Worm (Caenorhabditis elegans) whole organism, young adult: ENCODE results near the gene nstp-7.

ENCODE experiments used
- B0019.2 ChIP-seq: fragments of 200-800 bp; sonication (Bioruptor generic); conservative IDR thresholded peaks from 2 replicates; pipeline ENCODE4 v1.3.6; 2022; ENCODE audit warnings: missing genetic modification reagents, missing genetic modification characterization, missing compliant biosample characterization
- B0035.1 ChIP-seq: sonication (generic microtip); optimal IDR thresholded peaks from 2 replicates; lab custom pipeline; 2016; ENCODE audit warnings: missing genetic modification characterization, mild to moderate bottlenecking, missing compliant biosample characterization, missing genotype, missing genetic modification reagents
- C06A6.2 ChIP-seq: fragments of 200-800 bp; sonication (Bioruptor generic); conservative IDR thresholded peaks from 2 replicates; pipeline ENCODE4 v1.3.6; 2022; ENCODE audit warnings: missing genetic modification characterization, missing compliant biosample characterization
- F37B4.10 ChIP-seq: fragments of 200-800 bp; sonication (Bioruptor generic); IDR thresholded peaks from 2 replicates; pipeline ENCODE4 v1.3.6; 2022; ENCODE audit warnings: missing genetic modification characterization, missing compliant biosample characterization
- Y53G8AR.9 ChIP-seq: fragments of 200-800 bp; sonication (Bioruptor generic); conservative IDR thresholded peaks from 2 replicates; pipeline ENCODE4 v1.3.6; 2022; ENCODE audit warnings: missing genetic modification reagents, missing genetic modification characterization, missing compliant biosample characterization
- Y79H2A.3 ChIP-seq: fragments of 200-800 bp; sonication (Bioruptor generic); conservative IDR thresholded peaks from 2 replicates; pipeline ENCODE4 v1.3.6; 2022; ENCODE audit warnings: missing genetic modification reagents, missing genetic modification characterization, missing compliant biosample characterization
- atf-7 ChIP-seq: sonication (generic microtip); optimal IDR thresholded peaks from 2 replicates; lab custom pipeline; 2017; ENCODE audit warnings: mild to moderate bottlenecking, missing genetic modification characterization, missing compliant biosample characterization
- athp-1 ChIP-seq: sonication (generic microtip); optimal IDR thresholded peaks from 2 replicates; lab custom pipeline; 2017; ENCODE audit warnings: mild to moderate bottlenecking, missing genetic modification characterization, missing compliant biosample characterization
- bed-1 ChIP-seq: fragments of 200-800 bp; sonication (Bioruptor generic); IDR thresholded peaks from 2 replicates; pipeline ENCODE4 v1.3.6; 2022; ENCODE audit warnings: missing genetic modification reagents, missing genetic modification characterization, missing compliant biosample characterization
- ccch-3 ChIP-seq: fragments of 200-800 bp; sonication (Bioruptor generic); optimal IDR thresholded peaks from 2 replicates; lab custom pipeline; 2018; ENCODE audit warnings: mild to moderate bottlenecking, missing genetic modification characterization, missing compliant biosample characterization
- cebp-1 ChIP-seq, 2 experiments: fragments of 200-800 bp in 1 of 2; sonication (Bioruptor generic) in 1 of 2; sonication (generic microtip) in 1 of 2; IDR thresholded peaks in 1 of 2; optimal IDR thresholded peaks in 1 of 2; 2 replicates each; pipeline versions ENCODE4 v1.3.6 to Lab custom; 2017 to 2022; ENCODE audit warnings: missing compliant biosample characterization in 2 of 2, missing genetic modification characterization in 2 of 2, mild to moderate bottlenecking in 1 of 2, missing genetic modification reagents in 1 of 2, moderate library complexity in 1 of 2
- ceh-58 ChIP-seq: fragments of 200-800 bp; sonication (Bioruptor generic); IDR thresholded peaks from 2 replicates; pipeline ENCODE4 v1.3.6; 2022; ENCODE audit warnings: missing genetic modification characterization, missing compliant biosample characterization
- chd-7 ChIP-seq: sonication (generic microtip); optimal IDR thresholded peaks from 2 replicates; lab custom pipeline; 2016; ENCODE audit warnings: mild to moderate bottlenecking, missing genetic modification characterization, moderate library complexity, missing compliant biosample characterization
- die-1 ChIP-seq: sonication (generic microtip); optimal IDR thresholded peaks from 2 replicates; lab custom pipeline; 2016; ENCODE audit warnings: missing genotype, mild to moderate bottlenecking, missing genetic modification characterization, missing compliant biosample characterization
- dox-1 ChIP-seq: fragments of 200-800 bp; sonication (Bioruptor generic); IDR thresholded peaks from 2 replicates; pipeline ENCODE4 v1.3.6; 2022; ENCODE audit warnings: missing genetic modification reagents, missing genetic modification characterization, missing compliant biosample characterization
- egrh-3 ChIP-seq: fragments of 200-800 bp; sonication (Bioruptor generic); IDR thresholded peaks from 2 replicates; pipeline ENCODE4 v1.3.6; 2022; ENCODE audit warnings: missing genetic modification reagents, missing genetic modification characterization, missing compliant biosample characterization
- fkh-3 ChIP-seq: sonication (generic microtip); optimal IDR thresholded peaks from 2 replicates; lab custom pipeline; 2016; ENCODE audit warnings: mild to moderate bottlenecking, missing genetic modification characterization, missing compliant biosample characterization
- hmg-1.2 ChIP-seq: fragments of 200-800 bp; sonication (Bioruptor generic); IDR thresholded peaks from 2 replicates; pipeline ENCODE4 v1.3.6; 2022; ENCODE audit warnings: missing genetic modification reagents, missing genetic modification characterization, missing compliant biosample characterization
- lsl-1 ChIP-seq: fragments of 200-800 bp; sonication (Bioruptor generic); optimal IDR thresholded peaks from 2 replicates; lab custom pipeline; 2018; ENCODE audit warnings: mild to moderate bottlenecking, missing genetic modification characterization, moderate library complexity, missing compliant biosample characterization
- madf-8 ChIP-seq: fragments of 200-800 bp; sonication (Bioruptor generic); conservative IDR thresholded peaks from 2 replicates; pipeline ENCODE4 v1.3.6; 2022; ENCODE audit warnings: missing genetic modification reagents, missing genetic modification characterization, missing compliant biosample characterization
- mcd-1 ChIP-seq: fragments of 200-800 bp; sonication (Bioruptor generic); IDR thresholded peaks from 2 replicates; pipeline ENCODE4 v1.3.6; 2022; ENCODE audit warnings: missing genetic modification reagents, missing genetic modification characterization, missing compliant biosample characterization
- mxl-1 ChIP-seq: sonication (generic microtip); optimal IDR thresholded peaks from 2 replicates; lab custom pipeline; 2016; ENCODE audit warnings: missing genetic modification characterization, missing compliant biosample characterization
- rcor-1 ChIP-seq: fragments of 200-800 bp; sonication (Bioruptor generic); IDR thresholded peaks from 2 replicates; pipeline ENCODE4 v1.3.6; 2022; ENCODE audit warnings: missing genetic modification reagents, missing genetic modification characterization, missing compliant biosample characterization
- repo-1 ChIP-seq: sonication (generic microtip); optimal IDR thresholded peaks from 2 replicates; lab custom pipeline; 2017; ENCODE audit warnings: mild to moderate bottlenecking, missing genetic modification characterization, missing compliant biosample characterization
- snpc-1.3 ChIP-seq: sonication (generic microtip); optimal IDR thresholded peaks from 2 replicates; lab custom pipeline; 2017; ENCODE audit warnings: missing genetic modification characterization, mild to moderate bottlenecking, missing compliant biosample characterization, antibody characterized with exemption, moderate library complexity, missing genotype, missing genetic modification reagents; ENCODE audit not compliant: insufficient read depth
- snpc-3.4 ChIP-seq: sonication (generic microtip); optimal IDR thresholded peaks from 2 replicates; lab custom pipeline; 2017; ENCODE audit warnings: missing genetic modification characterization, mild to moderate bottlenecking, missing compliant biosample characterization, antibody characterized with exemption, moderate library complexity, missing genotype, missing genetic modification reagents
- snpc-4 ChIP-seq, 5 experiments: fragments of 150-350 bp in 1 of 5; sonication (generic microtip) in 4 of 5; optimal IDR thresholded peaks; 2 replicates each; lab custom pipeline; 2014 to 2018; ENCODE audit warnings: missing genetic modification characterization in 5 of 5, missing biosample characterization in 3 of 5, antibody characterized with exemption in 2 of 5, mild to moderate bottlenecking in 2 of 5, missing compliant biosample characterization in 2 of 5, missing genotype in 2 of 5, moderate library complexity in 2 of 5, missing genetic modification reagents in 1 of 5
- somi-1 ChIP-seq: fragments of 200-800 bp; sonication (Bioruptor generic); optimal IDR thresholded peaks from 2 replicates; lab custom pipeline; 2018; ENCODE audit warnings: mild to moderate bottlenecking, missing genetic modification characterization, missing compliant biosample characterization
- tbp1 ChIP-seq: fragments of 200-800 bp; sonication (Bioruptor generic); optimal IDR thresholded peaks from 2 replicates; lab custom pipeline; 2018; ENCODE audit warnings: mild to moderate bottlenecking, missing genetic modification characterization, missing compliant biosample characterization
- tlf-1 ChIP-seq: fragments of 200-800 bp; sonication (Bioruptor generic); optimal IDR thresholded peaks from 2 replicates; lab custom pipeline; 2018; ENCODE audit warnings: mild to moderate bottlenecking, missing genetic modification characterization, missing compliant biosample characterization
- unc-62 ChIP-seq: fragments of 150-350 bp; optimal IDR thresholded peaks from 2 replicates; lab custom pipeline; 2014; ENCODE audit warnings: missing biosample characterization, missing genetic modification reagents, missing genetic modification characterization
- ztf-22 ChIP-seq: fragments of 200-800 bp; sonication (Bioruptor generic); optimal IDR thresholded peaks from 2 replicates; lab custom pipeline; 2018; ENCODE audit warnings: mild to moderate bottlenecking, missing genetic modification characterization, moderate library complexity, missing compliant biosample characterization
- ztf-28 ChIP-seq: fragments of 200-800 bp; sonication (Bioruptor generic); IDR thresholded peaks from 2 replicates; pipeline ENCODE4 v1.3.6; 2022; ENCODE audit warnings: missing genetic modification reagents, missing genetic modification characterization, missing compliant biosample characterization
- ztf-6 ChIP-seq: fragments of 200-800 bp; sonication (Bioruptor generic); IDR thresholded peaks from 2 replicates; pipeline ENCODE4 v1.3.6; 2022; ENCODE audit warnings: missing genetic modification reagents, missing genetic modification characterization, missing compliant biosample characterization

Gene nstp-7

ce11 chrV:627585-627984, 45.9 kb downstream of the nstp-7 start, which contains the start of gene F48G7.8:
F48G7.8 (minus strand) TSS chrV:627685.
- TF ChIP-seq cebp-1 (GFP tag; IDR thresholded peaks at IDR 0.05; lab: Robert Waterston, UW) (no peak), cebp-1 (tag; optimal IDR thresholded peaks at IDR 0.05; lab: Kevin White, UChicago) (no peak), dox-1 (GFP tag; lab: Robert Waterston, UW) (no peak), B0035.1 (tag; lab: Kevin White, UChicago) (no peak), die-1 (tag; lab: Kevin White, UChicago) (no peak), F37B4.10 (GFP tag; lab: Robert Waterston, UW) (no peak), C06A6.2 (GFP tag; lab: Robert Waterston, UW) (no peak), snpc-1.3 (tag; lab: Kevin White, UChicago) (no peak), tlf-1 (GFP tag; lab: Kevin White, UChicago) (no peak), repo-1 (tag; lab: Kevin White, UChicago) (no peak), ztf-28 (GFP tag; lab: Robert Waterston, UW) (no peak), bed-1 (GFP tag; lab: Robert Waterston, UW) (no peak), tbp1 (GFP tag; lab: Kevin White, UChicago) (no peak)

ce11 chrV:628527-628926, 46.8 kb downstream of the nstp-7 start, which contains the start of gene F48G7.9:
F48G7.9 (minus strand) TSS chrV:628627.
- no peak for TF ChIP-seq B0019.2 (GFP tag; lab: Robert Waterston, UW)
- no peak for TF ChIP-seq ztf-6 (GFP tag; lab: Robert Waterston, UW)
- TF ChIP-seq mcd-1: no peak
- TF ChIP-seq Y53G8AR.9 (GFP tag; lab: Robert Waterston, UW): no peak
- TF ChIP-seq hmg-1.2 (GFP tag; lab: Robert Waterston, UW): no peak
- TF ChIP-seq atf-7: no peak
- TF ChIP-seq unc-62 (GFP tag; lab: Kevin White, UChicago): no peak
- no peak for TF ChIP-seq cebp-1 (GFP tag; IDR thresholded peaks at IDR 0.05; lab: Robert Waterston, UW)
- no peak for TF ChIP-seq cebp-1 (tag; optimal IDR thresholded peaks at IDR 0.05; lab: Kevin White, UChicago)
- TF ChIP-seq lsl-1 (GFP tag; lab: Kevin White, UChicago): no peak
- no peak for TF ChIP-seq snpc-3.4 (tag; lab: Kevin White, UChicago)
- TF ChIP-seq fkh-3 (tag; lab: Kevin White, UChicago): no peak
- no peak for TF ChIP-seq F37B4.10 (GFP tag; lab: Robert Waterston, UW)
- no peak for TF ChIP-seq ceh-58 (GFP tag; lab: Robert Waterston, UW)
- no peak for TF ChIP-seq rcor-1 (GFP tag; lab: Robert Waterston, UW)
- TF ChIP-seq athp-1 (tag; lab: Kevin White, UChicago): no peak
- TF ChIP-seq ccch-3 (GFP tag; lab: Kevin White, UChicago): no peak
- no peak for TF ChIP-seq egrh-3
- no peak for TF ChIP-seq Y79H2A.3
- no peak for TF ChIP-seq ztf-22 (GFP tag; lab: Kevin White, UChicago)

- TF ChIP-seq somi-1 (GFP tag; lab: Kevin White, UChicago) (no peak), snpc-4 (GFP tag; optimal IDR thresholded peaks at IDR 0.05; lab: Kevin White, UChicago) (no peak), snpc-4 (tag; optimal IDR thresholded peaks at IDR 0.05; lab: Kevin White, UChicago) (no peak), madf-8 (GFP tag; lab: Robert Waterston, UW) (no peak), mxl-1 (tag; lab: Kevin White, UChicago) (no peak), ztf-6 (GFP tag; lab: Robert Waterston, UW) (no peak), chd-7 (no peak)
Measured at ce11 chrV:631832-632231, 50.1 kb downstream of the nstp-7 start.
